Worm (Caenorhabditis elegans): ENCODE data around the gene R10E8.6.

R10E8.6 gene

DNA sequence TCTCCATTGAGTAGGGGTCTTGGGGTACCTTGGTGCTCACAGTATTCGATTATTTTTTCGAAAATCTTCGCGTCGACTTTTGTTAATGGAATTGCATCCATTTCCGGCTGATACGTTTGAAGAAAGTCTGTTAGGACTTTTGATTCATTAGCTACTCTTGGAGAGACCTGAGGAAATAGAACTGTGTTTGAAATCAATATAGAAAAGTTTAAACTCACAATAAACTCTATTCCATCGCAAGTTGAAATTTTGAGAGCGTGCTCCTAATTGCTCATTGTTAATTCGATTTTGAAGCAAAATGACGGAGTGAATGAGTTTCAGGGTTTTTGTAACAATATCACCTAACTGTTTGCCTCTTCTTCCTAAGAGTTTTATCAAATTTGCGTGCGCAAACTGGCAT, 3.7 kb upstream of the R10E8.6 start, which contains the start of gene skr-6:
Gene skr-6, minus strand, starts transcription at position 101 of the 400 bp plus-strand sequence.
- TF ChIP-seq ZK185.1 (tag; optimal IDR thresholded peaks at IDR 0.05; ENCODE audit: poor library complexity, severe bottlenecking) (no peak), T26A5.8 (tag; optimal IDR thresholded peaks at IDR 0.05) (no peak), F33H1.4 (GFP tag; IDR thresholded peaks at IDR 0.05) (no peak), nfyb-1 (GFP tag; IDR thresholded peaks at IDR 0.05) (no peak), snpc-4 (GFP tag; optimal IDR thresholded peaks at IDR 0.05) (no peak), snpc-4 (tag; optimal IDR thresholded peaks at IDR 0.05) (no peak), ztf-6 (GFP tag; IDR thresholded peaks at IDR 0.05) (no peak), xnd-1 (tag; optimal IDR thresholded peaks at IDR 0.05) (no peak), attf-3 (GFP tag; conservative IDR thresholded peaks at IDR 0.05) (no peak), mel-28 (tag; optimal IDR thresholded peaks at IDR 0.05; ENCODE audit: borderline replicate concordance) (no peak)

- TF ChIP-seq rpc-1 (optimal IDR thresholded peaks at IDR 0.05) (no peak), rpc-1 (tag; optimal IDR thresholded peaks at IDR 0.05) (no peak), lsy-27 (tag; optimal IDR thresholded peaks at IDR 0.05; ENCODE audit: borderline replicate concordance, insufficient read depth) (no peak), athp-1 (tag; optimal IDR thresholded peaks at IDR 0.05) (no peak), bed-1 (GFP tag; IDR thresholded peaks at IDR 0.05) (no peak), let-607 (tag; optimal IDR thresholded peaks at IDR 0.05) (no peak), sptf-2 (GFP tag; optimal IDR thresholded peaks at IDR 0.05) (no peak), B0261.1 (tag; optimal IDR thresholded peaks at IDR 0.05) (no peak), F57C9.4 (tag; optimal IDR thresholded peaks at IDR 0.05) (no peak), B0336.3 (GFP tag; IDR thresholded peaks at IDR 0.05) (no peak), dpff-1 (tag; optimal IDR thresholded peaks at IDR 0.05) (no peak), F23B12.7 (tag; optimal IDR thresholded peaks at IDR 0.05; ENCODE audit: insufficient read depth) (no peak), mes-4 (tag; optimal IDR thresholded peaks at IDR 0.05) (no peak), rcor-1 (GFP tag; IDR thresholded peaks at IDR 0.05) (no peak)
Observed at ce11 chrV:18268744-18269143, 2.6 kb upstream of the R10E8.6 start, which contains the start of gene fbxa-213. Gene fbxa-213, minus strand, starts transcription at chrV:18268844.

DNA sequence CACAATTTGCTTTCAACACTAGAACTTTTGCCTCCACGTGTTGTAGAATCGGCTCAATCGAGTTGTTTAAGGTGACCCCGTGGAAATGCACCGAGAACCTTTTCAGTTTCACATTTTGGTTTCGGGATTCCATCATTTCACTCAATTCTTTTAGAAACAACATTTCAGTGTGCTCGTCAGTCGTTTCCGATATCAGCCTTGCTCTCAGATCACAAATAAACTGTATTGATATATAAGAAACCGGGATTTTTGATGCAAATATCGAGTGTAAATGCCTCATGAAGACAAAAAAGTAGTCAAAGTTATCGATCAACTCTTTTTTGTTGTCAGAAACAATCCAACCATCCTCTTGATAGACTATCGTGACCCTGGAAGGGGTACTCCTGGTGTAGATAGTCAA, 677 bp downstream of the R10E8.6 start:
- TF ChIP-seq K12H6.12 (tag; optimal IDR thresholded peaks at IDR 0.05), result no peak
- TF ChIP-seq nfya-1 (tag; optimal IDR thresholded peaks at IDR 0.05; ENCODE audit: borderline replicate concordance, insufficient read depth), result no peak
- no peak for TF ChIP-seq egl-44 (GFP tag; IDR thresholded peaks at IDR 0.05)
- TF ChIP-seq zim-3 (tag; optimal IDR thresholded peaks at IDR 0.05), result no peak
- TF ChIP-seq ztf-28 (GFP tag; IDR thresholded peaks at IDR 0.05), result no peak
- no peak for TF ChIP-seq die-1 (tag; optimal IDR thresholded peaks at IDR 0.05)
- no peak for TF ChIP-seq pha-4 (tag; optimal IDR thresholded peaks at IDR 0.05)
- TF ChIP-seq madf-6 (GFP tag; IDR thresholded peaks at IDR 0.05), result no peak
- TF ChIP-seq unc-130 (GFP tag; optimal IDR thresholded peaks at IDR 0.05), result no peak
- TF ChIP-seq F33H1.4 (GFP tag; IDR thresholded peaks at IDR 0.05), result no peak

- no peak for TF ChIP-seq F39B2.1 (GFP tag; IDR thresholded peaks at IDR 0.05)
- TF ChIP-seq K11D2.4 (GFP tag; IDR thresholded peaks at IDR 0.05), result no peak
- TF ChIP-seq chd-7 (tag; optimal IDR thresholded peaks at IDR 0.05), result no peak
- no peak for TF ChIP-seq mxl-1 (tag; optimal IDR thresholded peaks at IDR 0.05)
- no peak for TF ChIP-seq gei-17 (GFP tag; optimal IDR thresholded peaks at IDR 0.05)
- no peak for TF ChIP-seq nfya-2 (GFP tag; IDR thresholded peaks at IDR 0.05)
- no peak for TF ChIP-seq ceh-100 (GFP tag; IDR thresholded peaks at IDR 0.05)
- no peak for TF ChIP-seq attf-5 (GFP tag; optimal IDR thresholded peaks at IDR 0.05)
Observed at ce11 chrV:18254483-18254882, 11.7 kb downstream of the R10E8.6 start, which contains the start of gene R10E8.5. Gene R10E8.5, plus strand, starts transcription at chrV:18254783.
